Worm (Caenorhabditis elegans) whole organism, L1 larva: ENCODE measurements around the gene Y43C5B.3.

Source experiments
- C16A3.4 ChIP-seq: fragments of 150-350 bp; optimal IDR thresholded peaks from 2 replicates; lab custom pipeline; 2014; ENCODE audit warnings: missing biosample characterization, missing genetic modification characterization
- ama-1 ChIP-seq: fragments of 150-350 bp; optimal IDR thresholded peaks from 2 replicates; lab custom pipeline; 2014
- fkh-10 ChIP-seq: sonication (generic microtip); optimal IDR thresholded peaks from 2 replicates; lab custom pipeline; 2017; ENCODE audit warnings: missing biosample characterization, missing genetic modification reagents, missing genetic modification characterization
- fos-1 ChIP-seq: fragments of 150-350 bp; optimal IDR thresholded peaks from 2 replicates; lab custom pipeline; 2014; ENCODE audit warnings: missing biosample characterization, missing genetic modification characterization
- jun-1 ChIP-seq: fragments of 150-350 bp; optimal IDR thresholded peaks from 2 replicates; lab custom pipeline; 2014; ENCODE audit warnings: missing biosample characterization, missing genetic modification reagents, missing genetic modification characterization
- lin-39 ChIP-seq: fragments of 150-350 bp; optimal IDR thresholded peaks from 2 replicates; lab custom pipeline; 2014; ENCODE audit warnings: missing biosample characterization, missing genetic modification reagents, missing genetic modification characterization
- lsy-2 ChIP-seq, 2 experiments: fragments of 150-350 bp; optimal IDR thresholded peaks; 2 replicates each; lab custom pipeline; 2014; ENCODE audit warnings: missing biosample characterization in 2 of 2, missing genetic modification characterization in 2 of 2
- mep-1 ChIP-seq: fragments of 150-350 bp; optimal IDR thresholded peaks from 2 replicates; lab custom pipeline; 2014; ENCODE audit warnings: missing biosample characterization, missing genetic modification characterization
- nhr-12 ChIP-seq: sonication (generic microtip); optimal IDR thresholded peaks from 2 replicates; lab custom pipeline; 2017; ENCODE audit warnings: missing biosample characterization, missing genetic modification characterization
- nhr-76 ChIP-seq: sonication (generic microtip); optimal IDR thresholded peaks from 2 replicates; lab custom pipeline; 2017; ENCODE audit warnings: missing biosample characterization, missing genetic modification characterization
- unc-130 ChIP-seq: fragments of 150-350 bp; optimal IDR thresholded peaks from 2 replicates; lab custom pipeline; 2017; ENCODE audit warnings: missing biosample characterization, missing genetic modification characterization, inconsistent platforms
- unc-98 ChIP-seq: fragments of 200-800 bp; sonication (Bioruptor generic); IDR thresholded peaks from 2 replicates; pipeline ENCODE4 v1.3.6; 2022; ENCODE audit warnings: missing genetic modification characterization, missing compliant biosample characterization
- ztf-11 ChIP-seq, 2 experiments: sonication (generic microtip); optimal IDR thresholded peaks; 2 replicates each; lab custom pipeline; 2016 to 2017; ENCODE audit warnings: missing genetic modification characterization in 2 of 2, missing biosample characterization in 1 of 2, missing compliant biosample characterization in 1 of 2

- peak; percentile 46 to 73 for TF ChIP-seq lsy-2 (tag; optimal IDR thresholded peaks at IDR 0.05; lab: Kevin White, UChicago)
- TF ChIP-seq fos-1 (tag; lab: Kevin White, UChicago): peak; percentile 27
- TF ChIP-seq unc-98 (GFP tag; lab: Robert Waterston, UW): no peak
- peak; percentile 93 for TF ChIP-seq fkh-10
- no peak for TF ChIP-seq nhr-12 (tag; lab: Kevin White, UChicago)
- no peak for TF ChIP-seq unc-130
- no peak for TF ChIP-seq nhr-76
- TF ChIP-seq ama-1 (lab: Kevin White, UChicago): no peak
- TF ChIP-seq lin-39 (tag; lab: Kevin White, UChicago): no peak
- no peak for TF ChIP-seq C16A3.4 (tag; lab: Kevin White, UChicago)
- peak in 1 of 2 experiments; percentile 37 for TF ChIP-seq ztf-11 (tag; optimal IDR thresholded peaks at IDR 0.05; lab: Kevin White, UChicago)
- TF ChIP-seq mep-1: peak; percentile 32
- TF ChIP-seq jun-1 (tag; lab: Kevin White, UChicago): peak; percentile 49
These were observed 53.0 kb downstream of the Y43C5B.3 start, which contains the start of gene gpa-7 for ce11 chrIV:10403193-10404058.
